Worm (Caenorhabditis elegans) whole organism, L3 larva: ENCODE measurements around the gene nhr-98.

Source experiments
- ama-1 ChIP-seq: fragments of 150-350 bp; optimal IDR thresholded peaks from 2 replicates; lab custom pipeline; 2018
- ceh-16 ChIP-seq: sonication (generic microtip); optimal IDR thresholded peaks from 2 replicates; lab custom pipeline; 2017; ENCODE audit warnings: missing biosample characterization, missing genetic modification characterization
- elt-2 ChIP-seq: sonication (generic microtip); optimal IDR thresholded peaks from 2 replicates; lab custom pipeline; 2016; ENCODE audit warnings: missing genetic modification reagents, mild to moderate bottlenecking, missing genetic modification characterization, missing compliant biosample characterization
- mdl-1 ChIP-seq: fragments of 150-350 bp; optimal IDR thresholded peaks from 2 replicates; lab custom pipeline; 2014; ENCODE audit warnings: missing biosample characterization, missing genetic modification characterization
- nhr-23 ChIP-seq: fragments of 150-350 bp; optimal IDR thresholded peaks from 2 replicates; lab custom pipeline; 2014; ENCODE audit warnings: missing biosample characterization, missing genetic modification reagents, missing genetic modification characterization
- nhr-77 ChIP-seq: fragments of 150-350 bp; optimal IDR thresholded peaks from 2 replicates; lab custom pipeline; 2014; ENCODE audit warnings: missing biosample characterization, missing genetic modification characterization
- unc-62 ChIP-seq: fragments of 150-350 bp; sonication (generic microtip); optimal IDR thresholded peaks from 4 replicates; lab custom pipeline; 2014; ENCODE audit warnings: missing biosample characterization, missing genetic modification reagents, missing genetic modification characterization

DNA sequence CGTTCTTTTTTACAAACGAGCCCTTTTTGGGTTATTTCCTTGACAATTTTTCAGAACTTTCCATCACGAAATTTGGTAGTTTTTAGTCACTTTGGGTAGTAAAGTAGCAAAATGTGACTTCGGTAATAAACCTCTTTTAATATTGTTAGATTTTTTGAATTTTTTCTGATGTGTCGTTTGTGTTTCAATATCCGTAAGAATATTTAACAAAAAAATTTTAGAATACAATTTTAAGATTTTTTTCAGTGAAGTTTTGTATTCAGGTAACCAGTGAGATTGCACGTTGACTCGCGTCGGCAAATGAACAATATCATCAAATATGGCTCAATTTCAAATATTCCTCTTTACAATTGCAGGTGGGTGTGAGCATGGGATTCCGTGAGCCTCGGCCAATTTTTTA, 18.9 kb downstream of the nhr-98 start, which contains the start of gene srt-31:
- TF ChIP-seq elt-2 (tag; lab: Kevin White, UChicago) (no peak), nhr-77 (tag; lab: Kevin White, UChicago) (no peak), nhr-23 (tag; lab: Kevin White, UChicago) (no peak), ama-1 (lab: Kevin White, UChicago) (no peak), mdl-1 (no peak), ceh-16 (no peak), unc-62 (GFP tag; lab: Kevin White, UChicago) (no peak)
